Fruit fly (Drosophila melanogaster): ENCODE measurements around the gene sc.

- TF ChIP-seq gl (tag; optimal IDR thresholded peaks at IDR 0.05) (no peak), CG32121 (GFP tag; IDR thresholded peaks at IDR 0.05) (no peak), CG34367 (tag; optimal IDR thresholded peaks at IDR 0.05) (no peak), Snoo (tag; optimal IDR thresholded peaks at IDR 0.05) (no peak), D1 (tag; optimal IDR thresholded peaks at IDR 0.05) (no peak), CG13204 (GFP tag; optimal IDR thresholded peaks at IDR 0.05) (no peak), EcR (GFP tag; optimal IDR thresholded peaks at IDR 0.05) (no peak), rn (GFP tag; IDR thresholded peaks at IDR 0.05) (no peak), CG9948 (tag; optimal IDR thresholded peaks at IDR 0.05) (no peak), Ets98B (GFP tag; IDR thresholded peaks at IDR 0.05) (no peak), CG4496 (GFP tag; IDR thresholded peaks at IDR 0.05) (no peak), CG12605 (GFP tag; IDR thresholded peaks at IDR 0.05) (no peak), CG17806 (tag; optimal IDR thresholded peaks at IDR 0.05) (no peak)
Observed at dm6 chrX:423374-423773, 27.5 kb downstream of the sc start.

Measured in whole organism, pupa.